Fruit fly (Drosophila melanogaster) whole organism, embryonic: ENCODE results near the gene CG12379.

Source experiments
- Antp ChIP-seq: fragments of 200-800 bp; sonication (Bioruptor generic); optimal IDR thresholded peaks from 3 replicates; lab custom pipeline; 2016; ENCODE audit warnings: missing biosample characterization, missing genetic modification characterization
- CG10147 ChIP-seq: fragments of 200-800 bp; sonication (Bioruptor generic); optimal IDR thresholded peaks from 2 replicates; lab custom pipeline; 2019; ENCODE audit warnings: missing biosample characterization, mild to moderate bottlenecking, missing genetic modification characterization, moderate library complexity
- CG10366 ChIP-seq: fragments of 200-800 bp; sonication (Bioruptor generic); IDR thresholded peaks from 2 replicates; pipeline ENCODE4 v1.3.6; 2022; ENCODE audit warnings: missing biosample characterization, missing genetic modification characterization
- CG10431 ChIP-seq: fragments of 200-800 bp; sonication (Bioruptor generic); optimal IDR thresholded peaks from 3 replicates; lab custom pipeline; 2018; ENCODE audit warnings: missing biosample characterization, mild to moderate bottlenecking, missing genetic modification characterization
- CG10979 ChIP-seq: fragments of 200-800 bp; sonication (Bioruptor generic); optimal IDR thresholded peaks from 2 replicates; lab custom pipeline; 2018; ENCODE audit warnings: missing biosample characterization, mild to moderate bottlenecking, missing genetic modification characterization, moderate library complexity
- CG12659 ChIP-seq: fragments of 200-800 bp; sonication (Bioruptor generic); optimal IDR thresholded peaks from 3 replicates; lab custom pipeline; 2017; ENCODE audit warnings: mild to moderate bottlenecking, missing biosample characterization, missing genetic modification reagents, missing genetic modification characterization
- CG12942 ChIP-seq: fragments of 200-800 bp; sonication (Bioruptor generic); optimal IDR thresholded peaks from 3 replicates; lab custom pipeline; 2016; ENCODE audit warnings: missing biosample characterization, missing genetic modification characterization
- CG13424 ChIP-seq: fragments of 200-800 bp; sonication (Bioruptor generic); optimal IDR thresholded peaks from 2 replicates; lab custom pipeline; 2019; ENCODE audit warnings: missing biosample characterization, mild to moderate bottlenecking, missing genetic modification characterization, moderate library complexity
- CG13894 ChIP-seq: fragments of 200-800 bp; sonication (Bioruptor generic); optimal IDR thresholded peaks from 3 replicates; lab custom pipeline; 2018; ENCODE audit warnings: missing biosample characterization, mild to moderate bottlenecking, missing genetic modification characterization, moderate library complexity
- CG17361 ChIP-seq: fragments of 200-800 bp; sonication (Bioruptor generic); IDR thresholded peaks from 3 replicates; pipeline ENCODE4 v1.3.6; 2022; ENCODE audit warnings: missing biosample characterization, missing genetic modification characterization
- CG17385 ChIP-seq: fragments of 200-800 bp; sonication (Bioruptor generic); optimal IDR thresholded peaks from 3 replicates; lab custom pipeline; 2018; ENCODE audit warnings: missing biosample characterization, mild to moderate bottlenecking, missing genetic modification characterization
- CG18619 ChIP-seq: fragments of 200-800 bp; sonication (Bioruptor generic); optimal IDR thresholded peaks from 3 replicates; lab custom pipeline; 2017; ENCODE audit warnings: missing biosample characterization, mild to moderate bottlenecking, missing genetic modification characterization
- CG2120 ChIP-seq: fragments of 200-800 bp; sonication (Bioruptor generic); optimal IDR thresholded peaks from 3 replicates; lab custom pipeline; 2016; ENCODE audit warnings: missing biosample characterization, missing genetic modification characterization
- CG31441 ChIP-seq: fragments of 200-800 bp; sonication (Bioruptor generic); IDR thresholded peaks from 2 replicates; pipeline ENCODE4 v1.3.6; 2022; ENCODE audit warnings: missing biosample characterization, missing genetic modification characterization
- CG34376 ChIP-seq: fragments of 200-800 bp; sonication (Bioruptor generic); optimal IDR thresholded peaks from 2 replicates; lab custom pipeline; 2018; ENCODE audit warnings: missing biosample characterization, mild to moderate bottlenecking, missing genetic modification characterization
- CG4360 ChIP-seq: fragments of 200-800 bp; sonication (Bioruptor generic); IDR thresholded peaks from 2 replicates; pipeline ENCODE4 v1.3.6; 2022; ENCODE audit warnings: missing biosample characterization, missing genetic modification characterization
- CG5245 ChIP-seq: fragments of 200-800 bp; sonication (Bioruptor generic); optimal IDR thresholded peaks from 3 replicates; lab custom pipeline; 2016; ENCODE audit warnings: missing biosample characterization, missing genetic modification characterization
- CG6175 ChIP-seq: fragments of 200-800 bp; sonication (Bioruptor generic); IDR thresholded peaks from 3 replicates; pipeline ENCODE4 v1.3.6; 2022; ENCODE audit warnings: missing biosample characterization, missing genetic modification characterization
- CG7271 ChIP-seq: fragments of 200-800 bp; sonication (Bioruptor generic); optimal IDR thresholded peaks from 2 replicates; lab custom pipeline; 2018; ENCODE audit warnings: missing biosample characterization, mild to moderate bottlenecking, missing genetic modification characterization, moderate library complexity
- CG7372 ChIP-seq: fragments of 200-800 bp; sonication (Bioruptor generic); IDR thresholded peaks from 2 replicates; pipeline ENCODE4 v1.3.6; 2022; ENCODE audit warnings: missing biosample characterization, missing genetic modification characterization
- CG7963 ChIP-seq: fragments of 200-800 bp; sonication (Bioruptor generic); IDR thresholded peaks from 3 replicates; pipeline ENCODE4 v1.3.6; 2022; ENCODE audit warnings: missing biosample characterization, missing genetic modification characterization; ENCODE audit not compliant: partially characterized antibody
- CG9797 ChIP-seq: fragments of 200-800 bp; sonication (Bioruptor generic); optimal IDR thresholded peaks from 3 replicates; lab custom pipeline; 2018; ENCODE audit warnings: missing biosample characterization, mild to moderate bottlenecking, missing genetic modification characterization
- CHES-1-like ChIP-seq: fragments of 200-800 bp; sonication (Bioruptor generic); optimal IDR thresholded peaks from 2 replicates; lab custom pipeline; 2016; ENCODE audit warnings: missing biosample characterization, missing genetic modification characterization
- Dip2 ChIP-seq: fragments of 200-800 bp; sonication (Bioruptor generic); IDR thresholded peaks from 2 replicates; pipeline ENCODE4 v1.3.6; 2022; ENCODE audit warnings: missing biosample characterization, missing genetic modification characterization
- Ets97D ChIP-seq: fragments of 200-800 bp; sonication (Bioruptor generic); optimal IDR thresholded peaks from 3 replicates; lab custom pipeline; 2016; ENCODE audit warnings: missing biosample characterization, missing genetic modification characterization
- Fer1 ChIP-seq: fragments of 200-800 bp; sonication (Bioruptor generic); optimal IDR thresholded peaks from 2 replicates; lab custom pipeline; 2017; ENCODE audit warnings: missing biosample characterization, mild to moderate bottlenecking, missing genetic modification characterization
- HHEX ChIP-seq: fragments of 200-800 bp; sonication (Bioruptor generic); optimal IDR thresholded peaks from 3 replicates; lab custom pipeline; 2017; ENCODE audit warnings: missing biosample characterization, mild to moderate bottlenecking, missing genetic modification characterization, missing genetic modification reagents
- HmgD ChIP-seq: fragments of 200-800 bp; sonication (Bioruptor generic); optimal IDR thresholded peaks from 3 replicates; lab custom pipeline; 2016; ENCODE audit warnings: missing biosample characterization, missing genetic modification characterization
- Hmx ChIP-seq: fragments of 200-800 bp; sonication (Bioruptor generic); optimal IDR thresholded peaks from 2 replicates; lab custom pipeline; 2016; ENCODE audit warnings: missing biosample characterization, missing genetic modification characterization
- Med ChIP-seq: fragments of 200-800 bp; sonication (Bioruptor generic); peaks from one replicate; lab custom pipeline; 2016; ENCODE audit warnings: missing biosample characterization, missing genetic modification characterization, mild to moderate bottlenecking, inconsistent platforms, moderate library complexity
- Meics ChIP-seq: fragments of 200-800 bp; sonication (Bioruptor generic); optimal IDR thresholded peaks from 2 replicates; lab custom pipeline; 2017; ENCODE audit warnings: missing biosample characterization, mild to moderate bottlenecking, missing genetic modification characterization
- Rfx ChIP-seq: fragments of 200-800 bp; sonication (Bioruptor generic); IDR thresholded peaks from 2 replicates; pipeline ENCODE4 v1.3.6; 2022; ENCODE audit warnings: missing biosample characterization, missing genetic modification characterization
- Spps ChIP-seq: fragments of 200-800 bp; sonication (Bioruptor generic); optimal IDR thresholded peaks from 2 replicates; lab custom pipeline; 2018; ENCODE audit warnings: missing biosample characterization, mild to moderate bottlenecking, missing genetic modification characterization
- bsh ChIP-seq, 2 experiments: fragments of 200-800 bp; sonication (Bioruptor generic); optimal IDR thresholded peaks; 2 replicates each; lab custom pipeline; 2017 to 2018; ENCODE audit warnings: mild to moderate bottlenecking in 2 of 2, missing biosample characterization in 2 of 2, missing genetic modification characterization in 2 of 2, moderate library complexity in 1 of 2
- da ChIP-seq: fragments of 200-800 bp; sonication (Bioruptor generic); optimal IDR thresholded peaks from 2 replicates; lab custom pipeline; 2016; ENCODE audit warnings: missing biosample characterization, missing genetic modification characterization
- dan ChIP-seq: fragments of 200-800 bp; sonication (Bioruptor generic); IDR thresholded peaks from 2 replicates; pipeline ENCODE4 v1.3.6; 2022; ENCODE audit warnings: missing biosample characterization, missing genetic modification characterization
- dmrt11E ChIP-seq: fragments of 200-800 bp; sonication (Bioruptor generic); optimal IDR thresholded peaks from 3 replicates; lab custom pipeline; 2018; ENCODE audit warnings: missing biosample characterization, mild to moderate bottlenecking, missing genetic modification characterization, moderate library complexity
- dmrt99B ChIP-seq: fragments of 200-800 bp; sonication (Bioruptor generic); optimal IDR thresholded peaks from 2 replicates; lab custom pipeline; 2018; ENCODE audit warnings: missing biosample characterization, mild to moderate bottlenecking, missing genetic modification characterization, moderate library complexity
- dysf ChIP-seq: fragments of 200-800 bp; sonication (Bioruptor generic); IDR thresholded peaks from 3 replicates; pipeline ENCODE4 v1.3.6; 2022; ENCODE audit warnings: missing biosample characterization, missing genetic modification characterization
- ewg ChIP-seq: fragments of 200-800 bp; sonication (Bioruptor generic); optimal IDR thresholded peaks from 3 replicates; lab custom pipeline; 2017; ENCODE audit warnings: mild to moderate bottlenecking, missing biosample characterization, missing genetic modification reagents, missing genetic modification characterization
- lab ChIP-seq: fragments of 200-800 bp; sonication (Bioruptor generic); optimal IDR thresholded peaks from 3 replicates; lab custom pipeline; 2017; ENCODE audit warnings: missing biosample characterization, missing genetic modification characterization, mild to moderate bottlenecking, moderate library complexity, missing genetic modification reagents
- mam ChIP-seq: fragments of 200-800 bp; sonication (Bioruptor generic); optimal IDR thresholded peaks from 3 replicates; lab custom pipeline; 2016; ENCODE audit warnings: missing biosample characterization, missing genetic modification characterization
- nom ChIP-seq: fragments of 200-800 bp; sonication (Bioruptor generic); optimal IDR thresholded peaks from 2 replicates; lab custom pipeline; 2017; ENCODE audit warnings: missing biosample characterization, missing genetic modification characterization, mild to moderate bottlenecking, moderate library complexity, missing genetic modification reagents
- p53 ChIP-seq: fragments of 200-800 bp; sonication (Bioruptor generic); optimal IDR thresholded peaks from 2 replicates; lab custom pipeline; 2016; ENCODE audit warnings: missing biosample characterization, missing genetic modification characterization
- pnt ChIP-seq: fragments of 200-800 bp; sonication (Bioruptor generic); optimal IDR thresholded peaks from 3 replicates; lab custom pipeline; 2016; ENCODE audit warnings: missing biosample characterization, missing genetic modification characterization
- slou ChIP-seq: fragments of 200-800 bp; sonication (Bioruptor generic); optimal IDR thresholded peaks from 3 replicates; lab custom pipeline; 2016; ENCODE audit warnings: missing biosample characterization, missing genetic modification characterization
- stwl ChIP-seq: fragments of 200-800 bp; sonication (Bioruptor generic); optimal IDR thresholded peaks from 3 replicates; lab custom pipeline; 2018; ENCODE audit warnings: missing biosample characterization, mild to moderate bottlenecking, missing genetic modification characterization, moderate library complexity
- tap ChIP-seq: fragments of 200-800 bp; optimal IDR thresholded peaks from 3 replicates; lab custom pipeline; 2019; ENCODE audit warnings: missing biosample characterization, mild to moderate bottlenecking, missing genetic modification characterization, moderate library complexity
- twi ChIP-seq: fragments of 200-800 bp; optimal IDR thresholded peaks from 2 replicates; lab custom pipeline; 2019; ENCODE audit warnings: missing biosample characterization, mild to moderate bottlenecking, missing genetic modification characterization, moderate library complexity
- wek ChIP-seq: fragments of 200-800 bp; sonication (Bioruptor generic); optimal IDR thresholded peaks from 3 replicates; lab custom pipeline; 2018; ENCODE audit warnings: missing biosample characterization, mild to moderate bottlenecking, missing genetic modification characterization, moderate library complexity

Gene CG12379

dm6 chrX:15703720-15704206 is 30.0 kb downstream of the CG12379 start, which contains the start of the genes Pis and Hap40 (continued):
- TF ChIP-seq CG4360 (GFP tag; lab: Robert Waterston, UW) (no peak), CG12942 (GFP tag; lab: Kevin White, UChicago) (peak; percentile 55), CG12659 (peak; percentile 88), dysf (GFP tag; lab: Robert Waterston, UW) (peak; percentile 84), CG10979 (tag; lab: Kevin White, UChicago) (peak; percentile 67), CG17385 (GFP tag; lab: Kevin White, UChicago) (peak; percentile 48), p53 (no peak), CG7271 (tag; lab: Kevin White, UChicago) (no peak), CG13894 (tag; lab: Kevin White, UChicago) (peak; percentile 74), Med (GFP tag; lab: Kevin White, UChicago) (peak; percentile 87), slou (GFP tag; lab: Kevin White, UChicago) (peak; percentile 25), CG6175 (GFP tag; lab: Robert Waterston, UW) (no peak), CG10147 (GFP tag; lab: Kevin White, UChicago) (peak; percentile 66), Rfx (GFP tag; lab: Robert Waterston, UW) (peak; percentile 85), HmgD (no peak), CHES-1-like (GFP tag; lab: Kevin White, UChicago) (peak; percentile 30), CG34376 (GFP tag; lab: Kevin White, UChicago) (peak; percentile 38), Dip2 (no peak), stwl (peak; percentile 35), da (GFP tag; lab: Kevin White, UChicago) (no peak), CG10366 (GFP tag; lab: Robert Waterston, UW) (peak; percentile 62; the same call in 1 of the 2 replicates), dmrt11E (tag; lab: Kevin White, UChicago) (peak; percentile 76), Meics (GFP tag; lab: Kevin White, UChicago) (peak; percentile 67), dan (GFP tag; lab: Robert Waterston, UW) (no peak; the same call in 1 of the 2 replicates), nom (GFP tag; lab: Kevin White, UChicago) (no peak), Fer1 (GFP tag; lab: Kevin White, UChicago) (peak; percentile 42), CG13424 (tag; lab: Kevin White, UChicago) (peak; percentile 82), CG17361 (GFP tag; lab: Robert Waterston, UW) (peak; percentile 88), lab (GFP tag; lab: Kevin White, UChicago) (no peak), CG5245 (GFP tag; lab: Kevin White, UChicago) (peak; percentile 10), bsh (GFP tag; optimal IDR thresholded peaks at IDR 0.05; lab: Kevin White, UChicago) (peak in 1 of 2 experiments; percentile 69), CG7372 (peak; percentile 49; the same call in 1 of the 2 replicates), Ets97D (GFP tag; lab: Kevin White, UChicago) (peak; percentile 44), HHEX (GFP tag; lab: Kevin White, UChicago) (peak; percentile 64), pnt (peak; percentile 73), CG7963 (GFP tag; lab: Robert Waterston, UW) (no peak), CG10431 (GFP tag; lab: Kevin White, UChicago) (peak; percentile 23), CG2120 (peak; percentile 81), Antp (GFP tag; lab: Kevin White, UChicago) (peak; percentile 30), tap (tag; lab: Kevin White, UChicago) (no peak), twi (peak; percentile 63), Spps (tag; lab: Kevin White, UChicago) (peak; percentile 11), mam (GFP tag; lab: Kevin White, UChicago) (peak; percentile 68), dmrt99B (tag; lab: Kevin White, UChicago) (no peak), ewg (GFP tag; lab: Kevin White, UChicago) (peak; percentile 40), Hmx (GFP tag; lab: Kevin White, UChicago) (peak; percentile 3), CG18619 (GFP tag; lab: Kevin White, UChicago) (peak; percentile 72), wek (no peak), CG31441 (GFP tag; lab: Robert Waterston, UW) (peak; percentile 75), CG9797 (GFP tag; lab: Kevin White, UChicago) (peak; percentile 92)
